Fruit fly (Drosophila melanogaster) whole organism: Measurements from ENCODE around the gene CG12012.

Experiments used
- Dll ChIP-seq: fragments of >200 bp; optimal IDR thresholded peaks from 2 replicates; lab custom pipeline; 2017
- psq ChIP-seq: fragments of >200 bp; optimal IDR thresholded peaks from 2 replicates; lab custom pipeline; 2017
- usp ChIP-seq: fragments of >200 bp; optimal IDR thresholded peaks from 2 replicates; lab custom pipeline; 2017; ENCODE audit warnings: missing biosample characterization, missing genetic modification characterization, mixed read lengths

DNA sequence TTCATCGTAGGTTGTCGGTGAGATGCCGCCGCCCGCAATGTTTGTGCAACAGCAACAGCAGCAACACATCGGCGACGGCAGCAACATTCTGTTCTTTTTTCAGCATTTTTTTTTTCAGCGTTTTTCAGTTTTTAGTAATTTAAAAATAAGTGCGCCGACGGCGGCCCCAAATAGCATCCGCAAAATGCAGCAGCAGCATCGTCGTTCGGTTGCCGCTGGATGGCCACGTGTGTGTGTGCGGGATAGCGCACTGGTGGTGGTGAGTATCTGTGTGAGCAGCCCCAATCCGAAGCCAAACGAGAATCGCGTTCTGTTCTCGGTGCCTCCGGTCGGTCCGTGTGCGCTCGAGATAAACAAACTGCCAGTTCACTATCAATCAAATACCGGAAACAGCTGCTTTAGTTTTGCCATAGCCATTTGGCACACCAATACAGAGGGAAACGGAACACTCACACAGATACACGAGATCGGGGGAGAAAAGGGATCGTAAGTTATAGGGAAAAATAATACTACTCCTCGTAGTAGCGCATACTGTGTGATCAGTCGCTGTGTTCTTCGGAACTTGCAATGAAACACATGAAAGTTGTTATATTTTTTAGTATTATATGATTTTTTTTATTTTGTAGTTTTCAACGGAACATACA lies 24.1 kb downstream of the CG12012 start:
- TF ChIP-seq psq (lab: Kevin White, UChicago) (no peak), usp (GFP tag; lab: Kevin White, UChicago) (no peak), Dll (lab: Kevin White, UChicago) (no peak)
